Worm (Caenorhabditis elegans) whole organism, L2 larva: ENCODE data around the gene pqn-82.
"Not testable (repeated sequence)": the region's sequence is repeated elsewhere in the genome, so short reads cannot be mapped to it uniquely, and the experiment has no call there.

Experiments used
- lin-13 ChIP-seq: fragments of 150-350 bp; optimal IDR thresholded peaks from 2 replicates; lab custom pipeline; 2014; ENCODE audit warnings: missing biosample characterization, missing genetic modification reagents, missing genetic modification characterization
- nhr-77 ChIP-seq: fragments of 150-350 bp; optimal IDR thresholded peaks from 2 replicates; lab custom pipeline; 2014; ENCODE audit warnings: missing biosample characterization, missing genetic modification characterization
- unc-39 ChIP-seq: fragments of 150-350 bp; optimal IDR thresholded peaks from 2 replicates; lab custom pipeline; 2014; ENCODE audit warnings: missing biosample characterization, missing genetic modification characterization
- ztf-4 ChIP-seq: fragments of 150-350 bp; optimal IDR thresholded peaks from 2 replicates; lab custom pipeline; 2014; ENCODE audit warnings: missing biosample characterization, missing genetic modification characterization

- peak; percentile 63 for TF ChIP-seq lin-13 (GFP tag; lab: Kevin White, UChicago)
- TF ChIP-seq ztf-4; nhr-77 (tag; lab: Kevin White, UChicago); unc-39 (tag; lab: Kevin White, UChicago): not testable (repeated sequence)
Observed at ce11 chrIII:1900406-1900805, 51.6 kb downstream of the pqn-82 start.
